Worm (Caenorhabditis elegans): ENCODE data around the gene slc-36.1.

The slc-36.1 gene

DNA sequence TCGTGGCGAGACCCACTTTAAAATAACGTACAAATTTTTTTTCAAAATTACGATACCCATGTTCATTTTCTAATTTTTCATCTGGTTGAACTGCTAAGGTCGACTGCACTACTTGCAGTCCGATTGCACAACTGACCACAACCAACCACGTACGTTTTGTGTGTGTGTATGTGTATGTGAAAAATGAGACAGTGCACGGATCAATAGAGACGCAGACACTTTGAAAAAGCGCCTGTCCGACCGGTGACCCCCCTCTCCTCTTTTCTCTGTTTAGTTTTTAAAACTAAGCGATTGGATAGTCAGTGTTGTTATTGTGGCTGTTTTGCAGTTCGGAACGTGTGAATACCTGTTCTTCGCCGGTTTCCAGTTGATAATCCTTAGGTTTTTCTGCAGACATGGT lies 48.5 kb upstream of the slc-36.1 start (continued):
- TF ChIP-seq blmp-1 (tag; optimal IDR thresholded peaks at IDR 0.05) (peak; percentile 14), nhr-71 (tag; optimal IDR thresholded peaks at IDR 0.05) (peak; percentile 37), efl-1 (optimal IDR thresholded peaks at IDR 0.05) (peak; percentile 39 to 57), efl-1 (GFP tag; optimal IDR thresholded peaks at IDR 0.05 in 1 of 2) (peak; percentile 41 to 91), lin-15B (tag; optimal IDR thresholded peaks at IDR 0.05) (no peak), mep-1 (tag; optimal IDR thresholded peaks at IDR 0.05) (peak; percentile 35), lin-35 (GFP tag; optimal IDR thresholded peaks at IDR 0.05) (peak; percentile 6 to 16), hpl-2 (GFP tag; optimal IDR thresholded peaks at IDR 0.05) (no peak), nhr-20 (tag; optimal IDR thresholded peaks at IDR 0.05) (peak; percentile 20), lin-13 (GFP tag; optimal IDR thresholded peaks at IDR 0.05) (no peak), nhr-47 (tag; optimal IDR thresholded peaks at IDR 0.05) (no peak), lin-39 (tag; optimal IDR thresholded peaks at IDR 0.05) (no peak), dpl-1 (GFP tag; optimal IDR thresholded peaks at IDR 0.05) (peak in 2 of 3 experiments; percentile 19 to 24), jun-1 (tag; optimal IDR thresholded peaks at IDR 0.05) (no peak), lin-14 (GFP tag; optimal IDR thresholded peaks at IDR 0.05) (peak; percentile 82), nhr-28 (tag; optimal IDR thresholded peaks at IDR 0.05) (no peak)

DNA sequence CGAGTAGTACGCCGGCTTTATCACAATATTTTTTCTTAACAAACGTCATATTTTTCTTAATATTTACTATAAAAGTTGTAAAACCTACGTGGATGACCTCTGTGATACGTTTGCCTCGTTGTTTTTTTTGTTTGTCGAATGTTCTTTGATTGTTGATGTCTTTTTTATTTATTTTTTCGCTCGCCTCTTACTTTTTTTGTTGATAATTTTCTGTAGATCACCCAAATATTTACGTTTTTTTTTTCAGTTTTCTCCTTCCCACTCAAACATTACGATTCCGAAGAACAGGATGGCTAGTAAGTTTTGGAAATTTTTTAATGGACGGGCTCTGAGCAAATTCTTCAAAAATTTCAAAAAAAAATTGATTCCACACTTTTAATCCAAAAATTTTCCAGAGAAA lies 47.0 kb upstream of the slc-36.1 start:
- TF ChIP-seq elt-3 (tag; optimal IDR thresholded peaks at IDR 0.05) (no peak), efl-1 (optimal IDR thresholded peaks at IDR 0.05) (no peak), efl-1 (GFP tag; optimal IDR thresholded peaks at IDR 0.05 in 1 of 2) (peak in 1 of 2 experiments; percentile 74)

DNA sequence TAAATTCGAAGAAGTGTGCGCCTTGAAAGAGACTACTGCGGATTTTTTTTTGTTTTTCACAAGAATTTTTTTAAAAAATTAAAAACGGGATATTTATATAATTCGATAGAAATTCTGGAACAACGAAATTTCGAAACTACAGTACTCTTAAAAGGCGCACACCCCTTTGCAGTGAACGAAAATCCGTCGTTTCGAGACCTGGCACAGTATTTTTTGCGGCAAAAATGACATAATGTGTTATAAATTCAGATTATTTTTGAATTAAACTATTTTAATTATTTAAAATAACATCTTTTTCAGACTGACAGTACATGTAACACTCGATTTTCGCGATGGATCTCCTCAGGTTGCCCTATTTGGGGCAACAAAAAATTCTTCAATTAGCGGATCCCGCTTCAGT lies 44.3 kb upstream of the slc-36.1 start, which contains the start of gene F56A8.4:
TSS of gene F56A8.4 (plus strand) at position 301 of the 400 bp plus-strand sequence.
- TF ChIP-seq irx-1 (tag; optimal IDR thresholded peaks at IDR 0.05) (no peak), nhr-90 (tag; optimal IDR thresholded peaks at IDR 0.05; ENCODE audit: poor library complexity) (no peak), nhr-28 (tag; optimal IDR thresholded peaks at IDR 0.05) (no peak), hlh-4 (tag; optimal IDR thresholded peaks at IDR 0.05) (no peak), nhr-47 (tag; optimal IDR thresholded peaks at IDR 0.05) (no peak), mdl-1 (tag; optimal IDR thresholded peaks at IDR 0.05) (no peak), sptf-1 (tag; optimal IDR thresholded peaks at IDR 0.05) (no peak), pag-3 (tag; optimal IDR thresholded peaks at IDR 0.05; ENCODE audit: borderline replicate concordance, insufficient read depth) (no peak), isw-1 (GFP tag; IDR thresholded peaks at IDR 0.05) (no peak), nhr-237 (tag; optimal IDR thresholded peaks at IDR 0.05) (no peak), pax-3 (tag; optimal IDR thresholded peaks at IDR 0.05) (no peak), egl-27 (tag; optimal IDR thresholded peaks at IDR 0.05) (no peak), unc-62 (GFP tag; optimal IDR thresholded peaks at IDR 0.05) (no peak), lin-35 (GFP tag; optimal IDR thresholded peaks at IDR 0.05) (no peak), fkh-8 (tag; optimal IDR thresholded peaks at IDR 0.05) (no peak)

DNA sequence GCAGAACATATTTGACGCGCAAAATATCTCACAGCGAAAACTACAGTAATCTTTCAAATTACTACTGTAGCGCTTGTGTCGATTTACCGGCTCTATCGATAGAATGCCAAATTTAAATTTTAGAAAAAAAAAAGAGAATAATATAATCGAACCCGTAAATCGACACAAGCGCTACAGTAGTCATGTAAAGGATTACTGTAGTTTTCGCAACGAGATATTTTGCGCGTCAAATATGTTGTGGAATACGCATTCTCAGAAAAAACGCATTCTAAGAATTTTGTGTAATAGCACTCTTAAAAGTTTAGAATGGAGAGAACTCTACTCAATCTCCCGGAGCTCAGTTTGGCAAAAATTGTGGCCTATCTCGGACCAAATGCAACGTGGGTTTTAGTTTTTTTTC lies 41.7 kb upstream of the slc-36.1 start, which contains the start of gene F56A8.5:
TSS of gene F56A8.5 (plus strand) at position 301 of the 400 bp plus-strand sequence.
- no peak for TF ChIP-seq nhr-19 (GFP tag; conservative IDR thresholded peaks at IDR 0.05)
- TF ChIP-seq pag-3 (tag; optimal IDR thresholded peaks at IDR 0.05; ENCODE audit: borderline replicate concordance, insufficient read depth): no peak
- TF ChIP-seq lin-15B (tag; optimal IDR thresholded peaks at IDR 0.05): no peak
- TF ChIP-seq nhr-237 (tag; optimal IDR thresholded peaks at IDR 0.05): no peak
- TF ChIP-seq unc-98 (GFP tag; IDR thresholded peaks at IDR 0.05): no peak
- TF ChIP-seq nhr-20 (tag; optimal IDR thresholded peaks at IDR 0.05): no peak
- TF ChIP-seq aly-2 (tag; optimal IDR thresholded peaks at IDR 0.05): no peak
- no peak for TF ChIP-seq zip-4 (GFP tag; optimal IDR thresholded peaks at IDR 0.05)
- no peak for TF ChIP-seq vab-15 (tag; optimal IDR thresholded peaks at IDR 0.05)
- no peak for TF ChIP-seq fos-1 (tag; optimal IDR thresholded peaks at IDR 0.05)
- TF ChIP-seq efl-1 (optimal IDR thresholded peaks at IDR 0.05): no peak
- no peak for TF ChIP-seq efl-1 (GFP tag; optimal IDR thresholded peaks at IDR 0.05 in 1 of 2)
- TF ChIP-seq pax-3 (tag; optimal IDR thresholded peaks at IDR 0.05): no peak
- TF ChIP-seq elt-2 (tag; optimal IDR thresholded peaks at IDR 0.05): no peak
- TF ChIP-seq skn-1 (tag; optimal IDR thresholded peaks at IDR 0.05): no peak
- no peak for TF ChIP-seq blmp-1 (tag; optimal IDR thresholded peaks at IDR 0.05)
- TF ChIP-seq sptf-1 (tag; optimal IDR thresholded peaks at IDR 0.05): no peak
- TF ChIP-seq mdl-1 (tag; optimal IDR thresholded peaks at IDR 0.05): no peak
- TF ChIP-seq ztf-11 (tag; optimal IDR thresholded peaks at IDR 0.05): no peak
- TF ChIP-seq ztf-4 (tag; optimal IDR thresholded peaks at IDR 0.05): no peak

All from whole organism, L1 larva.